Fruit fly (Drosophila melanogaster) whole organism, wandering third instar larva: ENCODE results near the gene colt.
A peak's percentile ranks its signal among the peaks of the same experiment; 100 is the strongest.

Experiments
- Abd-B ChIP-seq: fragments of >200 bp; optimal IDR thresholded peaks from 2 replicates; lab custom pipeline; 2017; ENCODE audit warnings: missing biosample characterization, missing genetic modification characterization
- CG32264 ChIP-seq: fragments of 200-800 bp; sonication (Bioruptor generic); optimal IDR thresholded peaks from 2 replicates; lab custom pipeline; 2016; ENCODE audit warnings: missing biosample characterization, missing genetic modification characterization
- CG9705 ChIP-seq: fragments of 200-800 bp; sonication (Bioruptor generic); optimal IDR thresholded peaks from 2 replicates; lab custom pipeline; 2018; ENCODE audit warnings: missing biosample characterization, mild to moderate bottlenecking, missing genetic modification characterization
- CrebA ChIP-seq: fragments of 200-800 bp; sonication (Bioruptor generic); optimal IDR thresholded peaks from 2 replicates; lab custom pipeline; 2016; ENCODE audit warnings: missing biosample characterization, mild to moderate bottlenecking, missing genetic modification characterization, borderline replicate concordance
- Dfd ChIP-seq: fragments of >200 bp; optimal IDR thresholded peaks from 2 replicates; lab custom pipeline; 2017; ENCODE audit warnings: missing biosample characterization, missing genetic modification characterization
- Dif ChIP-seq: fragments of 200-275, 200-300 bp; sonication (Bioruptor generic); optimal IDR thresholded peaks from 2 replicates; lab custom pipeline; 2018; ENCODE audit warnings: missing biosample characterization, missing genetic modification characterization; ENCODE audit not compliant: partially characterized antibody
- GATAd ChIP-seq: sonication (Bioruptor generic); optimal IDR thresholded peaks from 2 replicates; lab custom pipeline; 2016; ENCODE audit warnings: missing biosample characterization, missing genetic modification characterization
- HLH106 ChIP-seq: fragments of 200-800 bp; optimal IDR thresholded peaks from 3 replicates; lab custom pipeline; 2019; ENCODE audit warnings: missing biosample characterization, mild to moderate bottlenecking, missing genetic modification characterization, moderate library complexity
- Hnf4 ChIP-seq: fragments of 200-800 bp; sonication (Bioruptor generic); optimal IDR thresholded peaks from 2 replicates; lab custom pipeline; 2016; ENCODE audit warnings: missing biosample characterization, mild to moderate bottlenecking, missing genetic modification characterization
- Hr78 ChIP-seq: fragments of >200 bp; optimal IDR thresholded peaks from 2 replicates; lab custom pipeline; 2017; ENCODE audit warnings: missing biosample characterization, missing genetic modification characterization
- Hr83 ChIP-seq: fragments of 200-300 bp; sonication (Bioruptor generic); optimal IDR thresholded peaks from 2 replicates; lab custom pipeline; 2016; ENCODE audit warnings: missing biosample characterization, mild to moderate bottlenecking, missing genetic modification characterization, moderate library complexity; ENCODE audit not compliant: poor library complexity, severe bottlenecking
- Jra ChIP-seq: sonication (Bioruptor generic); optimal IDR thresholded peaks from 2 replicates; lab custom pipeline; 2016; ENCODE audit warnings: missing biosample characterization, missing genetic modification characterization
- Mio ChIP-seq: sonication (Bioruptor generic); optimal IDR thresholded peaks from 2 replicates; lab custom pipeline; 2016; ENCODE audit warnings: missing biosample characterization, missing genetic modification characterization
- Myc ChIP-seq: fragments of >200 bp; optimal IDR thresholded peaks from 2 replicates; lab custom pipeline; 2017
- N ChIP-seq: fragments of >200 bp; optimal IDR thresholded peaks from 2 replicates; lab custom pipeline; 2018; ENCODE audit warnings: missing biosample characterization, missing external identifiers, missing genetic modification characterization
- OdsH ChIP-seq: fragments of 200-800 bp; sonication (Bioruptor generic); optimal IDR thresholded peaks from 2 replicates; lab custom pipeline; 2016; ENCODE audit warnings: missing biosample characterization, mild to moderate bottlenecking, missing genetic modification characterization
- Rel ChIP-seq, 2 experiments: fragments of 200-800 bp; sonication (Bioruptor generic) in 1 of 2; optimal IDR thresholded peaks; 2 replicates in 1 of 2; 3 replicates in 1 of 2; lab custom pipeline; 2016 to 2019; ENCODE audit warnings: mild to moderate bottlenecking in 2 of 2, missing biosample characterization in 2 of 2, missing genetic modification characterization in 2 of 2, moderate library complexity in 1 of 2
- Sp1 ChIP-seq: fragments of 200-800 bp; sonication (Bioruptor generic); optimal IDR thresholded peaks from 3 replicates; lab custom pipeline; 2019; ENCODE audit warnings: missing biosample characterization, mild to moderate bottlenecking, missing genetic modification characterization, moderate library complexity
- Vsx2 ChIP-seq: fragments of 200-300, 225-300 bp; sonication (Bioruptor generic); optimal IDR thresholded peaks from 2 replicates; lab custom pipeline; 2018; ENCODE audit warnings: missing biosample characterization, missing genetic modification characterization; ENCODE audit not compliant: partially characterized antibody
- br ChIP-seq: fragments of 200-800 bp; sonication (Bioruptor generic); optimal IDR thresholded peaks from 2 replicates; lab custom pipeline; 2016; ENCODE audit warnings: missing biosample characterization, missing genetic modification characterization
- brk ChIP-seq: fragments of 200-800 bp; sonication (Bioruptor generic); optimal IDR thresholded peaks from 2 replicates; lab custom pipeline; 2016; ENCODE audit warnings: missing biosample characterization, mild to moderate bottlenecking, missing genetic modification characterization
- dl ChIP-seq, 2 experiments: fragments of 175-275, 200-275 bp in 1 of 2; fragments of 200-275 bp in 1 of 2; sonication (Bioruptor generic); optimal IDR thresholded peaks; lab custom pipeline; 2018; ENCODE audit warnings: mild to moderate bottlenecking in 2 of 2, missing biosample characterization in 2 of 2, missing genetic modification characterization in 2 of 2, moderate library complexity in 2 of 2; ENCODE audit not compliant: partially characterized antibody in 2 of 2, insufficient read depth in 1 of 2
- dmrt93B ChIP-seq: fragments of 200-800 bp; sonication (Bioruptor generic); optimal IDR thresholded peaks from 2 replicates; lab custom pipeline; 2018; ENCODE audit warnings: missing biosample characterization, mild to moderate bottlenecking, missing genetic modification characterization
- dsf ChIP-seq: sonication (Bioruptor generic); optimal IDR thresholded peaks from 2 replicates; lab custom pipeline; 2016; ENCODE audit warnings: missing biosample characterization, missing genetic modification characterization, borderline replicate concordance
- ey ChIP-seq: fragments of 200-800 bp; sonication (Bioruptor generic); optimal IDR thresholded peaks from 2 replicates; lab custom pipeline; 2016; ENCODE audit warnings: missing biosample characterization, missing genetic modification characterization
- foxo ChIP-seq, 2 experiments: fragments of 200-800 bp; sonication (Bioruptor generic); optimal IDR thresholded peaks; 2 replicates in 1 of 2; 3 replicates in 1 of 2; lab custom pipeline; 2016 to 2017; ENCODE audit warnings: missing biosample characterization in 2 of 2, missing genetic modification characterization in 2 of 2
- fru ChIP-seq: fragments of 200-800 bp; sonication (Bioruptor generic); optimal IDR thresholded peaks from 3 replicates; lab custom pipeline; 2016; ENCODE audit warnings: missing biosample characterization, mild to moderate bottlenecking, missing genetic modification characterization
- h ChIP-seq: fragments of 200-800 bp; sonication (Bioruptor generic); optimal IDR thresholded peaks from 3 replicates; lab custom pipeline; 2016; ENCODE audit warnings: missing biosample characterization, mild to moderate bottlenecking, missing genetic modification characterization
- jim ChIP-seq: fragments of 175-275, 200-325 bp; sonication (Bioruptor generic); optimal IDR thresholded peaks from 2 replicates; lab custom pipeline; 2016; ENCODE audit warnings: missing biosample characterization, mild to moderate bottlenecking, missing genetic modification characterization
- lola ChIP-seq: fragments of >200 bp; optimal IDR thresholded peaks from 2 replicates; lab custom pipeline; 2017; ENCODE audit warnings: missing biosample characterization, missing genetic modification characterization
- pan ChIP-seq: fragments of >200 bp; optimal IDR thresholded peaks from 2 replicates; lab custom pipeline; 2017
- psq ChIP-seq: fragments of 200-800 bp; sonication (Bioruptor generic); optimal IDR thresholded peaks from 3 replicates; lab custom pipeline; 2017; ENCODE audit warnings: missing biosample characterization, mild to moderate bottlenecking, missing genetic modification characterization, moderate library complexity
- rgr ChIP-seq: fragments of 200-800 bp; sonication (Bioruptor generic); optimal IDR thresholded peaks from 3 replicates; lab custom pipeline; 2016; ENCODE audit warnings: missing biosample characterization, mild to moderate bottlenecking, missing genetic modification characterization
- sage ChIP-seq: fragments of 200-800 bp; sonication (Bioruptor generic); optimal IDR thresholded peaks from 2 replicates; lab custom pipeline; 2016; ENCODE audit warnings: missing biosample characterization, mild to moderate bottlenecking, missing genetic modification characterization
- sv ChIP-seq: fragments of 200-800 bp; sonication (Bioruptor generic); optimal IDR thresholded peaks from 3 replicates; lab custom pipeline; 2016; ENCODE audit warnings: missing biosample characterization, missing genetic modification characterization
- tai ChIP-seq: sonication (Bioruptor generic); optimal IDR thresholded peaks from 2 replicates; lab custom pipeline; 2016; ENCODE audit warnings: missing biosample characterization, missing genetic modification characterization
- usp ChIP-seq: fragments of >200 bp; optimal IDR thresholded peaks from 2 replicates; lab custom pipeline; 2017; ENCODE audit warnings: missing biosample characterization, missing genetic modification characterization
- woc ChIP-seq: sonication (Bioruptor generic); optimal IDR thresholded peaks from 2 replicates; lab custom pipeline; 2016; ENCODE audit warnings: missing biosample characterization, mild to moderate bottlenecking, missing genetic modification characterization

Gene colt

dm6 chr2L:2748480-2749143 lies 21.3 kb downstream of the colt start:
- TF ChIP-seq jim (GFP tag; lab: Kevin White, UChicago), result peak; percentile 46
- TF ChIP-seq ey (GFP tag; lab: Kevin White, UChicago), result peak; percentile 82
- no peak for TF ChIP-seq lola (GFP tag; lab: Kevin White, UChicago)
- TF ChIP-seq N (GFP tag; lab: Kevin White, UChicago), result no peak
- TF ChIP-seq woc (GFP tag; lab: Kevin White, UChicago), result peak; percentile 92
- peak; percentile 91 for TF ChIP-seq h
- TF ChIP-seq br (GFP tag; lab: Kevin White, UChicago), result peak; percentile 85
- TF ChIP-seq Dfd, result no peak
- no peak for TF ChIP-seq CrebA (GFP tag; lab: Kevin White, UChicago)
- no peak for TF ChIP-seq usp (GFP tag; lab: Kevin White, UChicago)
- no peak for TF ChIP-seq pan (lab: Kevin White, UChicago)
- TF ChIP-seq sage (GFP tag; lab: Kevin White, UChicago), result no peak
- TF ChIP-seq psq (GFP tag; lab: Kevin White, UChicago), result peak; percentile 88
- TF ChIP-seq Hnf4, result no peak
- no peak for TF ChIP-seq Dif
- TF ChIP-seq dsf (GFP tag; lab: Kevin White, UChicago), result peak; percentile 61
- peak; percentile 85 for TF ChIP-seq OdsH (GFP tag; lab: Kevin White, UChicago)
- no peak for TF ChIP-seq CG32264 (GFP tag; lab: Kevin White, UChicago)
- peak; percentile 79 for TF ChIP-seq Myc (lab: Kevin White, UChicago)
- TF ChIP-seq fru (GFP tag; lab: Kevin White, UChicago), result peak; percentile 86
- TF ChIP-seq CG9705 (GFP tag; lab: Kevin White, UChicago), result peak; percentile 86
- TF ChIP-seq foxo (GFP tag; optimal IDR thresholded peaks at IDR 0.05; lab: Kevin White, UChicago), result peak in 1 of 2 experiments; percentile 92
- TF ChIP-seq Rel (GFP tag; optimal IDR thresholded peaks at IDR 0.05; lab: Kevin White, UChicago), result no peak
- TF ChIP-seq Rel (tag; optimal IDR thresholded peaks at IDR 0.05; lab: Kevin White, UChicago), result peak; percentile 77
- TF ChIP-seq dl (GFP tag; optimal IDR thresholded peaks at IDR 0.05; lab: Kevin White, UChicago; ENCODE audit: insufficient read depth in 1 of 2, partially characterized antibody in 2 of 2), result no peak
- TF ChIP-seq HLH106, result peak; percentile 93
- peak; percentile 91 for TF ChIP-seq Hr83 (GFP tag; lab: Kevin White, UChicago)
- no peak for TF ChIP-seq GATAd
- TF ChIP-seq tai, result no peak
- no peak for TF ChIP-seq brk (GFP tag; lab: Kevin White, UChicago)
- peak; percentile 88 for TF ChIP-seq dmrt93B (GFP tag; lab: Kevin White, UChicago)
- peak; percentile 93 for TF ChIP-seq rgr (GFP tag; lab: Kevin White, UChicago)
- no peak for TF ChIP-seq Abd-B
- TF ChIP-seq Hr78 (GFP tag; lab: Kevin White, UChicago), result no peak
- TF ChIP-seq sv (GFP tag; lab: Kevin White, UChicago), result peak; percentile 78
- peak; percentile 94 for TF ChIP-seq Sp1 (GFP tag; lab: Kevin White, UChicago)
- TF ChIP-seq Mio (GFP tag; lab: Kevin White, UChicago), result peak; percentile 39
- no peak for TF ChIP-seq Vsx2
- TF ChIP-seq Jra (GFP tag; lab: Kevin White, UChicago), result peak; percentile 82

dm6 chr2L:2744852-2745251 lies 25.0 kb downstream of the colt start, which contains the start of the genes CG9961 and Cwc25:
CG9961 (minus strand) TSS chr2L:2744934.
Cwc25 (plus strand) TSS chr2L:2745098.
- TF ChIP-seq foxo (GFP tag; optimal IDR thresholded peaks at IDR 0.05; lab: Kevin White, UChicago) (peak in 1 of 2 experiments; percentile 8), tai (no peak), CG32264 (GFP tag; lab: Kevin White, UChicago) (no peak), HLH106 (peak; percentile 22)
